Fruit fly (Drosophila melanogaster) whole organism, embryonic: ENCODE results near the gene Inx7.

Experiments used
- Adf1 ChIP-seq: fragments of 200-800 bp; sonication (Bioruptor generic); IDR thresholded peaks from 2 replicates; pipeline ENCODE4 v1.3.6; 2022; ENCODE audit warnings: missing biosample characterization, missing genetic modification characterization
- CG10366 ChIP-seq: fragments of 200-800 bp; sonication (Bioruptor generic); IDR thresholded peaks from 2 replicates; pipeline ENCODE4 v1.3.6; 2022; ENCODE audit warnings: missing biosample characterization, missing genetic modification characterization
- CG10543 ChIP-seq: fragments of 200-800 bp; sonication (Bioruptor generic); optimal IDR thresholded peaks from 3 replicates; lab custom pipeline; 2017; ENCODE audit warnings: missing biosample characterization, mild to moderate bottlenecking, missing genetic modification characterization, moderate library complexity
- CG12744 ChIP-seq: fragments of 200-800 bp; sonication (Bioruptor generic); optimal IDR thresholded peaks from 2 replicates; lab custom pipeline; 2016; ENCODE audit warnings: missing biosample characterization, missing genetic modification characterization
- CG12769 ChIP-seq: fragments of 200-800 bp; sonication (Bioruptor generic); optimal IDR thresholded peaks from 2 replicates; lab custom pipeline; 2019; ENCODE audit warnings: missing biosample characterization, mild to moderate bottlenecking, missing genetic modification characterization, moderate library complexity
- CG14050 ChIP-seq: fragments of 200-800 bp; sonication (Bioruptor generic); IDR thresholded peaks from 3 replicates; pipeline ENCODE4 v1.3.6; 2022; ENCODE audit warnings: missing biosample characterization, missing genetic modification characterization
- CG15269 ChIP-seq: fragments of 200-800 bp; sonication (Bioruptor generic); optimal IDR thresholded peaks from 2 replicates; lab custom pipeline; 2018; ENCODE audit warnings: missing biosample characterization, mild to moderate bottlenecking, missing genetic modification characterization, moderate library complexity
- CG15514 ChIP-seq: fragments of 200-800 bp; sonication (Bioruptor generic); optimal IDR thresholded peaks from 3 replicates; lab custom pipeline; 2017; ENCODE audit warnings: missing biosample characterization, missing genetic modification characterization, mild to moderate bottlenecking, moderate library complexity, missing genetic modification reagents
- CG1603 ChIP-seq: fragments of 200-800 bp; sonication (Bioruptor generic); optimal IDR thresholded peaks from 2 replicates; lab custom pipeline; 2019; ENCODE audit warnings: missing biosample characterization, mild to moderate bottlenecking, missing genetic modification characterization, moderate library complexity
- CG18262 ChIP-seq: fragments of 200-800 bp; optimal IDR thresholded peaks from 3 replicates; lab custom pipeline; 2019; ENCODE audit warnings: missing biosample characterization, mild to moderate bottlenecking, missing genetic modification characterization, moderate library complexity
- CG2678 ChIP-seq: fragments of 200-800 bp; sonication (Bioruptor generic); optimal IDR thresholded peaks from 3 replicates; lab custom pipeline; 2019; ENCODE audit warnings: missing biosample characterization, mild to moderate bottlenecking, missing genetic modification characterization, moderate library complexity
- CG2889 ChIP-seq: fragments of 200-800 bp; sonication (Bioruptor generic); IDR thresholded peaks from 3 replicates; pipeline ENCODE4 v1.3.6; 2022; ENCODE audit warnings: missing biosample characterization, missing genetic modification characterization
- CG31441 ChIP-seq: fragments of 200-800 bp; sonication (Bioruptor generic); IDR thresholded peaks from 2 replicates; pipeline ENCODE4 v1.3.6; 2022; ENCODE audit warnings: missing biosample characterization, missing genetic modification characterization
- CG3163 ChIP-seq: fragments of 200-800 bp; sonication (Bioruptor generic); optimal IDR thresholded peaks from 3 replicates; lab custom pipeline; 2016; ENCODE audit warnings: missing biosample characterization, missing genetic modification characterization
- CG5180 ChIP-seq: fragments of 200-800 bp; sonication (Bioruptor generic); optimal IDR thresholded peaks from 3 replicates; lab custom pipeline; 2017; ENCODE audit warnings: missing biosample characterization, missing genetic modification characterization, mild to moderate bottlenecking, moderate library complexity, missing genetic modification reagents
- CG6254 ChIP-seq: fragments of 200-800 bp; sonication (Bioruptor generic); optimal IDR thresholded peaks from 3 replicates; lab custom pipeline; 2017; ENCODE audit warnings: mild to moderate bottlenecking, missing biosample characterization, missing genetic modification reagents, missing genetic modification characterization
- CG6689 ChIP-seq: fragments of 200-800 bp; sonication (Bioruptor generic); IDR thresholded peaks from 2 replicates; pipeline ENCODE4 v1.3.6; 2022; ENCODE audit warnings: missing biosample characterization, missing genetic modification characterization
- CG7786 ChIP-seq: fragments of 200-800 bp; sonication (Bioruptor generic); optimal IDR thresholded peaks from 2 replicates; lab custom pipeline; 2016; ENCODE audit warnings: missing biosample characterization, missing genetic modification characterization
- CG8281 ChIP-seq: fragments of 200-800 bp; sonication (Bioruptor generic); optimal IDR thresholded peaks from 2 replicates; lab custom pipeline; 2018; ENCODE audit warnings: missing biosample characterization, mild to moderate bottlenecking, missing genetic modification characterization, moderate library complexity
- CG8359 ChIP-seq: fragments of 200-800 bp; sonication (Bioruptor generic); optimal IDR thresholded peaks from 2 replicates; lab custom pipeline; 2017; ENCODE audit warnings: missing biosample characterization, mild to moderate bottlenecking, missing genetic modification characterization, borderline replicate concordance
- CG9932 ChIP-seq: fragments of 200-800 bp; sonication (Bioruptor generic); IDR thresholded peaks from 2 replicates; pipeline ENCODE4 v1.3.6; 2022; ENCODE audit warnings: missing biosample characterization, missing genetic modification characterization
- CTCF ChIP-seq: fragments of 200-800 bp; sonication (Bioruptor generic); optimal IDR thresholded peaks from 2 replicates; lab custom pipeline; 2017; ENCODE audit warnings: missing biosample characterization, mild to moderate bottlenecking, missing genetic modification characterization, moderate library complexity
- D ChIP-seq, 2 experiments: fragments of 200-800 bp in 1 of 2; fragments of >200 bp in 1 of 2; sonication (Bioruptor generic) in 1 of 2; optimal IDR thresholded peaks; 2 replicates in 1 of 2; 3 replicates in 1 of 2; lab custom pipeline; 2017; ENCODE audit warnings: mild to moderate bottlenecking in 1 of 2, missing biosample characterization in 1 of 2, missing genetic modification characterization in 1 of 2, missing genetic modification reagents in 1 of 2
- Dbx ChIP-seq: fragments of 200-800 bp; sonication (Bioruptor generic); IDR thresholded peaks from 3 replicates; pipeline ENCODE4 v1.3.6; 2022; ENCODE audit warnings: missing biosample characterization, missing genetic modification characterization
- Doc3 ChIP-seq: fragments of 200-800 bp; sonication (Bioruptor generic); IDR thresholded peaks from 3 replicates; pipeline ENCODE4 v1.3.6; 2022; ENCODE audit warnings: missing biosample characterization, missing genetic modification characterization; ENCODE audit not compliant: partially characterized antibody
- H2.0 ChIP-seq: fragments of 200-800 bp; sonication (Bioruptor generic); IDR thresholded peaks from 2 replicates; pipeline ENCODE4 v1.3.6; 2022; ENCODE audit warnings: missing biosample characterization, missing genetic modification characterization
- Max ChIP-seq: fragments of 200-800 bp; sonication (Bioruptor generic); optimal IDR thresholded peaks from 2 replicates; lab custom pipeline; 2016; ENCODE audit warnings: missing biosample characterization, mild to moderate bottlenecking, missing genetic modification characterization
- Mes4 ChIP-seq: fragments of 200-800 bp; sonication (Bioruptor generic); optimal IDR thresholded peaks from 2 replicates; lab custom pipeline; 2016; ENCODE audit warnings: missing biosample characterization, missing genetic modification characterization
- PHDP ChIP-seq: fragments of 200-800 bp; sonication (Bioruptor generic); optimal IDR thresholded peaks from 3 replicates; lab custom pipeline; 2018; ENCODE audit warnings: missing biosample characterization, mild to moderate bottlenecking, missing genetic modification characterization, moderate library complexity
- Six4 ChIP-seq: fragments of 200-800 bp; sonication (Bioruptor generic); optimal IDR thresholded peaks from 2 replicates; lab custom pipeline; 2016; ENCODE audit warnings: missing biosample characterization, missing genetic modification characterization
- Xbp1 ChIP-seq: fragments of 200-800 bp; sonication (Bioruptor generic); optimal IDR thresholded peaks from 3 replicates; lab custom pipeline; 2016; ENCODE audit warnings: missing biosample characterization, mild to moderate bottlenecking, missing genetic modification characterization
- abd-A ChIP-seq: fragments of 200-800 bp; sonication (Bioruptor generic); optimal IDR thresholded peaks from 3 replicates; lab custom pipeline; 2019; ENCODE audit warnings: missing biosample characterization, mild to moderate bottlenecking, missing genetic modification characterization, moderate library complexity
- bigmax ChIP-seq: fragments of 200-800 bp; sonication (Bioruptor generic); optimal IDR thresholded peaks from 2 replicates; lab custom pipeline; 2018; ENCODE audit warnings: missing biosample characterization, mild to moderate bottlenecking, missing genetic modification characterization
- croc ChIP-seq: fragments of 200-800 bp; sonication (Bioruptor generic); conservative IDR thresholded peaks from 3 replicates; pipeline ENCODE4 v1.3.6; 2022; ENCODE audit warnings: missing biosample characterization, missing genetic modification characterization
- danr ChIP-seq: fragments of 200-800 bp; sonication (Bioruptor generic); IDR thresholded peaks from 2 replicates; pipeline ENCODE4 v1.3.6; 2022; ENCODE audit warnings: missing biosample characterization, missing genetic modification characterization
- eyg ChIP-seq: fragments of 200-800 bp; sonication (Bioruptor generic); optimal IDR thresholded peaks from 3 replicates; lab custom pipeline; 2016; ENCODE audit warnings: missing biosample characterization, missing genetic modification characterization
- fu2 ChIP-seq: fragments of 200-800 bp; sonication (Bioruptor generic); optimal IDR thresholded peaks from 2 replicates; lab custom pipeline; 2016; ENCODE audit warnings: missing biosample characterization, missing genetic modification characterization
- grau ChIP-seq: fragments of 200-800 bp; optimal IDR thresholded peaks from 3 replicates; lab custom pipeline; 2019; ENCODE audit warnings: missing biosample characterization, mild to moderate bottlenecking, missing genetic modification characterization, moderate library complexity
- gsb-n ChIP-seq: fragments of 200-800 bp; sonication (Bioruptor generic); optimal IDR thresholded peaks from 3 replicates; lab custom pipeline; 2018; ENCODE audit warnings: missing biosample characterization, mild to moderate bottlenecking, missing genetic modification characterization
- mld ChIP-seq: fragments of 200-800 bp; sonication (Bioruptor generic); IDR thresholded peaks from 3 replicates; pipeline ENCODE4 v1.3.6; 2022; ENCODE audit warnings: missing biosample characterization, missing genetic modification characterization; ENCODE audit not compliant: partially characterized antibody
- nerfin-2 ChIP-seq: fragments of 200-800 bp; sonication (Bioruptor generic); IDR thresholded peaks from 2 replicates; pipeline ENCODE4 v1.3.6; 2022; ENCODE audit warnings: missing biosample characterization, missing genetic modification characterization; ENCODE audit not compliant: partially characterized antibody
- pho ChIP-seq: fragments of 200-800 bp; sonication (Bioruptor generic); optimal IDR thresholded peaks from 2 replicates; lab custom pipeline; 2016; ENCODE audit warnings: missing biosample characterization, missing genetic modification characterization
- ro ChIP-seq: fragments of 200-800 bp; sonication (Bioruptor generic); IDR thresholded peaks from 2 replicates; pipeline ENCODE4 v1.3.6; 2022; ENCODE audit warnings: missing biosample characterization, missing genetic modification characterization
- scrt ChIP-seq: fragments of 200-800 bp; sonication (Bioruptor generic); optimal IDR thresholded peaks from 2 replicates; lab custom pipeline; 2018; ENCODE audit warnings: missing biosample characterization, mild to moderate bottlenecking, missing genetic modification characterization, moderate library complexity
- so ChIP-seq: fragments of 200-800 bp; sonication (Bioruptor generic); IDR thresholded peaks from 3 replicates; pipeline ENCODE4 v1.3.6; 2022; ENCODE audit warnings: missing biosample characterization, missing genetic modification characterization
- tin ChIP-seq: fragments of 200-800 bp; sonication (Bioruptor generic); optimal IDR thresholded peaks from 3 replicates; lab custom pipeline; 2016; ENCODE audit warnings: missing biosample characterization, missing genetic modification characterization
- vnd ChIP-seq: fragments of 200-800 bp; sonication (Bioruptor generic); IDR thresholded peaks from 3 replicates; pipeline ENCODE4 v1.3.6; 2022; ENCODE audit warnings: missing biosample characterization, missing genetic modification characterization; ENCODE audit not compliant: partially characterized antibody
- z ChIP-seq: fragments of 200-800 bp; sonication (Bioruptor generic); IDR thresholded peaks from 3 replicates; pipeline ENCODE4 v1.3.6; 2022; ENCODE audit warnings: missing biosample characterization, missing genetic modification characterization

Inx7 gene

dm6 chrX:7004101-7004700, 10.8 kb upstream of the Inx7 start:
- TF ChIP-seq CG8281 (tag; lab: Kevin White, UChicago) (peak; percentile 65), CG6689 (GFP tag; lab: Robert Waterston, UW) (peak; percentile 68), CG31441 (peak; percentile 77), abd-A (tag; lab: Kevin White, UChicago) (no peak), bigmax (GFP tag; lab: Kevin White, UChicago) (peak; percentile 56), CG12769 (tag; lab: Kevin White, UChicago) (peak; percentile 75), H2.0 (GFP tag; lab: Robert Waterston, UW) (peak; percentile 44; the same call in 1 of the 2 replicates), CG7786 (GFP tag; lab: Kevin White, UChicago) (peak; percentile 73), CG2678 (peak; percentile 88), D (optimal IDR thresholded peaks at IDR 0.05; lab: Kevin White, UChicago) (no peak), D (GFP tag; optimal IDR thresholded peaks at IDR 0.05; lab: Kevin White, UChicago) (peak; percentile 91), so (GFP tag; lab: Robert Waterston, UW) (peak; percentile 77; the same call in 2 of the 3 replicates), scrt (GFP tag; lab: Kevin White, UChicago) (peak; percentile 67), CG9932 (GFP tag; lab: Robert Waterston, UW) (0 out of 2 replicates have a peak, but pooled peaks have one; percentile 5), Mes4 (peak; percentile 91), CG18262 (tag; lab: Kevin White, UChicago) (peak; percentile 85), CG2889 (GFP tag; lab: Robert Waterston, UW) (0 out of 3 replicates have a peak, but pooled peaks have one; percentile 25), CG8359 (GFP tag; lab: Kevin White, UChicago) (peak; percentile 83), CG10543 (peak; percentile 88), CG14050 (peak; percentile 40; the same call in 1 of the 3 replicates), CG3163 (GFP tag; lab: Kevin White, UChicago) (peak; percentile 74), gsb-n (tag; lab: Kevin White, UChicago) (peak; percentile 92), fu2 (GFP tag; lab: Kevin White, UChicago) (peak; percentile 26), croc (GFP tag; lab: Robert Waterston, UW) (peak; percentile 35; the same call in 1 of the 3 replicates), CG5180 (peak; percentile 80), Xbp1 (GFP tag; lab: Kevin White, UChicago) (peak; percentile 60), Dbx (GFP tag; lab: Robert Waterston, UW) (peak; percentile 61; the same call in 1 of the 3 replicates), grau (tag; lab: Kevin White, UChicago) (peak; percentile 55), Six4 (GFP tag; lab: Kevin White, UChicago) (peak; percentile 90), CG15514 (peak; percentile 69), CG15269 (tag; lab: Kevin White, UChicago) (peak; percentile 67), vnd (no peak), z (GFP tag; lab: Robert Waterston, UW) (peak; percentile 72; the same call in 2 of the 3 replicates), eyg (GFP tag; lab: Kevin White, UChicago) (peak; percentile 83), pho (GFP tag; lab: Kevin White, UChicago) (peak; percentile 63), CG6254 (GFP tag; lab: Kevin White, UChicago) (peak; percentile 83), Max (GFP tag; lab: Kevin White, UChicago) (peak; percentile 78), ro (GFP tag; lab: Robert Waterston, UW) (no peak), CTCF (GFP tag; lab: Kevin White, UChicago) (peak; percentile 30), Adf1 (GFP tag; lab: Robert Waterston, UW) (0 out of 2 replicates have a peak, but pooled peaks have one; percentile 10), CG10366 (peak; percentile 47; the same call in 1 of the 2 replicates), mld (GFP tag; lab: Robert Waterston, UW) (no peak), CG1603 (tag; lab: Kevin White, UChicago) (peak; percentile 90), danr (peak; percentile 23; the same call in 1 of the 2 replicates), Doc3 (GFP tag; lab: Robert Waterston, UW) (no peak), PHDP (tag; lab: Kevin White, UChicago) (peak; percentile 78), nerfin-2 (no peak), tin (GFP tag; lab: Kevin White, UChicago) (peak; percentile 61), CG12744 (GFP tag; lab: Kevin White, UChicago) (peak; percentile 77)
